Worm (Caenorhabditis elegans) whole organism, mixed stage, embryonic: ENCODE results near the gene egl-44.

ENCODE experiments used
- blmp-1 ChIP-seq: fragments of 150-350 bp; optimal IDR thresholded peaks from 2 replicates; lab custom pipeline; 2014; ENCODE audit warnings: missing biosample characterization, missing genetic modification characterization
- ces-1 ChIP-seq: fragments of 150-350 bp; optimal IDR thresholded peaks from 2 replicates; lab custom pipeline; 2014; ENCODE audit warnings: missing biosample characterization, missing genetic modification reagents, missing genetic modification characterization
- elt-3 ChIP-seq: fragments of 150-350 bp; optimal IDR thresholded peaks from 2 replicates; lab custom pipeline; 2014; ENCODE audit warnings: missing biosample characterization, missing genetic modification characterization
- lin-13 ChIP-seq: fragments of 150-350 bp; optimal IDR thresholded peaks from 2 replicates; lab custom pipeline; 2014; ENCODE audit warnings: missing biosample characterization, missing genetic modification characterization
- nhr-12 ChIP-seq: fragments of 150-350 bp; optimal IDR thresholded peaks from 2 replicates; lab custom pipeline; 2014; ENCODE audit warnings: missing biosample characterization, missing genetic modification characterization
- nhr-76 ChIP-seq: sonication (generic microtip); optimal IDR thresholded peaks from 2 replicates; lab custom pipeline; 2017; ENCODE audit warnings: missing biosample characterization, missing genetic modification characterization
- snpc-4 ChIP-seq: fragments of 150-350 bp; optimal IDR thresholded peaks from 2 replicates; lab custom pipeline; 2014; ENCODE audit warnings: missing biosample characterization, missing genetic modification characterization
- sptf-1 ChIP-seq: sonication (generic microtip); optimal IDR thresholded peaks from 2 replicates; lab custom pipeline; 2017; ENCODE audit warnings: mild to moderate bottlenecking, missing genetic modification characterization, moderate library complexity, missing compliant biosample characterization
- unc-39 ChIP-seq: fragments of 150-350 bp; optimal IDR thresholded peaks from 2 replicates; lab custom pipeline; 2014; ENCODE audit warnings: missing biosample characterization, missing genetic modification characterization
- unc-62 ChIP-seq: fragments of 150-350 bp; optimal IDR thresholded peaks from 2 replicates; lab custom pipeline; 2014; ENCODE audit warnings: missing biosample characterization, missing genetic modification reagents, missing genetic modification characterization
- ztf-11 ChIP-seq: fragments of 150-350 bp; optimal IDR thresholded peaks from 2 replicates; lab custom pipeline; 2014; ENCODE audit warnings: missing biosample characterization, missing genetic modification characterization

DNA sequence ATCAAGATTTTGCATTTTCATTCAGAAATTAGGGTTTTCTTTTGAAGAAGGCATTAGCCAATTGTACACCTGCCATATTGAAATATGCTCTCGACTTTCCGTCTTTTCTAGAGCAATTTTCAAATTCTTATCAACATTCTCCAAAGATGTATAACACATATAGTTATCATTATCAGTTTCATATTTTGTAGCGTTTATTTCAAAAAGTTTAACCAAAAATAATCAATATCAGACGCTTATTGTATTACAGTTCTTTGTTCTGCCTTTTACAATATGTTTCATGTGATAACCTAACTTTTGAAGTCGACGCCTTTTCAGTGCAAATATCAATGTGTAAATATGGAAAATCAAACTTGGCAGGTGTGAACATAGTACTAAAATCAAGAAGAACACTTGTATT lies 14.7 kb upstream of the egl-44 start:
- TF ChIP-seq sptf-1 (tag; lab: Kevin White, UChicago) (no peak), nhr-12 (tag; lab: Kevin White, UChicago) (no peak), snpc-4 (tag; lab: Kevin White, UChicago) (no peak), unc-62 (GFP tag; lab: Kevin White, UChicago) (no peak), blmp-1 (tag; lab: Kevin White, UChicago) (no peak), lin-13 (tag; lab: Kevin White, UChicago) (no peak), elt-3 (no peak), ces-1 (no peak), ztf-11 (no peak), unc-39 (tag; lab: Kevin White, UChicago) (no peak), nhr-76 (no peak)
